Worm (Caenorhabditis elegans) whole organism, midembryonic: ENCODE data around the gene F25B4.8.

Experiments used
- T22C8.4 ChIP-seq: fragments of 200-800 bp; sonication (Bioruptor generic); IDR thresholded peaks from 2 replicates; pipeline ENCODE4 v1.3.6; 2022; ENCODE audit warnings: missing genetic modification characterization, missing compliant biosample characterization
- cog-1 ChIP-seq: sonication (generic microtip); optimal IDR thresholded peaks from 2 replicates; lab custom pipeline; 2016; ENCODE audit warnings: missing genetic modification characterization, missing compliant biosample characterization
- flt-1 ChIP-seq: fragments of 200-800 bp; sonication (Bioruptor generic); IDR thresholded peaks from 2 replicates; pipeline ENCODE4 v1.3.6; 2022; ENCODE audit warnings: missing genetic modification characterization, missing compliant biosample characterization
- klf-2 ChIP-seq: fragments of 200-800 bp; sonication (Bioruptor generic); conservative IDR thresholded peaks from 2 replicates; pipeline ENCODE4 v1.3.6; 2022; ENCODE audit warnings: missing genetic modification reagents, missing genetic modification characterization, missing compliant biosample characterization
- med-1 ChIP-seq: sonication (generic microtip); optimal IDR thresholded peaks from 2 replicates; lab custom pipeline; 2017; ENCODE audit warnings: missing genetic modification characterization, mild to moderate bottlenecking, missing compliant biosample characterization, antibody characterized with exemption, missing genetic modification reagents; ENCODE audit not compliant: insufficient read depth
- ref-1 ChIP-seq: fragments of 200-800 bp; sonication (Bioruptor generic); conservative IDR thresholded peaks from 2 replicates; pipeline ENCODE4 v1.3.6; 2022; ENCODE audit warnings: missing genetic modification reagents, missing genetic modification characterization, missing compliant biosample characterization
- tab-1 ChIP-seq: fragments of 200-800 bp; sonication (Bioruptor generic); IDR thresholded peaks from 2 replicates; pipeline ENCODE4 v1.3.6; 2022; ENCODE audit warnings: missing genetic modification characterization, missing compliant biosample characterization
- ztf-23 ChIP-seq: fragments of 200-800 bp; sonication (Bioruptor generic); IDR thresholded peaks from 2 replicates; pipeline ENCODE4 v1.3.6; 2022; ENCODE audit warnings: missing genetic modification reagents, missing genetic modification characterization, missing compliant biosample characterization
- ztf-29 ChIP-seq: fragments of 200-800 bp; sonication (Bioruptor generic); IDR thresholded peaks from 2 replicates; pipeline ENCODE4 v1.3.6; 2022; ENCODE audit warnings: missing genetic modification reagents, missing genetic modification characterization, missing compliant biosample characterization

F25B4.8 gene

DNA sequence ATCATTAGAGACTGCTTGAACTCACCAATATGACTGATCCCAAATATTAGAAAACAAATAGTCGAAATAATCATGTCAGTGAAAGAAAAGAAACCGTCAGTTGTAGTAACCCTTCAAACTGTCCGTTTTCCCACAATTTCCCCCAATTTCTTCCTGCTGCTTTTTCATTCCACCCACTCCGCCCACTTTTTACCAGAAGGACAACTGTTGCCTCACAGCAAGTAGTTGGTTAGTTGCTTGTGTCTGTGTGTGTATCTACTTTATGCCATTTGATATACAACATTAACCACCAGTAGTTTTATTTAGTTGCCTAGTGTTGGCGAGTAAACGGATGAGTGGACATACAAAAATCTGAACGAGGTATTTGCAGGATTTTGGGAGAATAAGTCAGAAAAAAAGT is 25.0 kb upstream of the F25B4.8 start, which contains the start of gene K09H11.9:
Gene K09H11.9 (minus strand): TSS at position 101 of the 400 bp plus-strand sequence.
- no peak for TF ChIP-seq flt-1
- no peak for TF ChIP-seq T22C8.4 (GFP tag; lab: Robert Waterston, UW)
- no peak for TF ChIP-seq cog-1 (tag; lab: Kevin White, UChicago)
- TF ChIP-seq ztf-23 (GFP tag; lab: Robert Waterston, UW), result no peak
- no peak for TF ChIP-seq ref-1 (GFP tag; lab: Robert Waterston, UW)
- no peak for TF ChIP-seq med-1
- TF ChIP-seq tab-1 (GFP tag; lab: Robert Waterston, UW), result no peak

- TF ChIP-seq tab-1 (GFP tag; lab: Robert Waterston, UW) (no peak), med-1 (no peak)
These were observed 22.0 kb upstream of the F25B4.8 start for ce11 chrV:5713510-5713909.

- TF ChIP-seq ref-1 (GFP tag; lab: Robert Waterston, UW), result no peak
- TF ChIP-seq ztf-23 (GFP tag; lab: Robert Waterston, UW), result no peak
- no peak for TF ChIP-seq tab-1 (GFP tag; lab: Robert Waterston, UW)
- no peak for TF ChIP-seq klf-2
- no peak for TF ChIP-seq med-1
- no peak for TF ChIP-seq T22C8.4 (GFP tag; lab: Robert Waterston, UW)
- no peak for TF ChIP-seq ztf-29
- TF ChIP-seq cog-1 (tag; lab: Kevin White, UChicago), result no peak
- TF ChIP-seq flt-1, result no peak
These were observed 21.1 kb upstream of the F25B4.8 start, which contains the start of gene gcst-1 for ce11 chrV:5712652-5713051. gcst-1 (plus strand) TSS chrV:5712928.

- no peak for TF ChIP-seq ztf-29
These were observed 20.7 kb upstream of the F25B4.8 start for ce11 chrV:5712189-5712588.

ce11 chrV:5708331-5708730 is 16.8 kb upstream of the F25B4.8 start:
- TF ChIP-seq ref-1 (GFP tag; lab: Robert Waterston, UW) (no peak), ztf-29 (no peak), med-1 (no peak), T22C8.4 (GFP tag; lab: Robert Waterston, UW) (no peak), cog-1 (tag; lab: Kevin White, UChicago) (no peak), klf-2 (no peak), ztf-23 (GFP tag; lab: Robert Waterston, UW) (no peak), tab-1 (GFP tag; lab: Robert Waterston, UW) (no peak), flt-1 (no peak)

DNA sequence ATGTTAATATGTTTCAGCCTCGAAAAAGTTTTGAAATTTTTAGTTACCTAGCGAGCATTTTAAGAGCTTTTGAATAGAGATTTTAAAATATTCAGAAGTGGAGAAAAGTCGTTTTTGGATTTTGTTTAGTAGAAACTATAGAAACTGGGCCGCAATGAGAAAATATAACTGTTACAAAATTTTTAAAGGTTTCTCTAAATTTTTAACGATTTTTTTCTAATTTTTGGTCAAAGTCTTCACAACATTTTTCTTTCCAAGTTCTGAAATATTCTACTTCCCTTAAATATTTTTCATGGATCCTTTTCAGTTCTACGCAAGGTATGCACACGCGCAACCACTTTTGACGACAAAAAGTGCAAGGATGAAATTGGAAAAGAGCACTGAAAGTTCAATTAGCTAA is 14.0 kb upstream of the F25B4.8 start, which contains the start of gene peli-1:
Gene peli-1 (plus strand): TSS at position 301 of the 400 bp plus-strand sequence.
- TF ChIP-seq T22C8.4 (GFP tag; lab: Robert Waterston, UW) (no peak), ztf-23 (GFP tag; lab: Robert Waterston, UW) (no peak), flt-1 (no peak), ztf-29 (no peak), ref-1 (GFP tag; lab: Robert Waterston, UW) (no peak), cog-1 (tag; lab: Kevin White, UChicago) (no peak), klf-2 (no peak), tab-1 (GFP tag; lab: Robert Waterston, UW) (no peak), med-1 (no peak)

ce11 chrV:5704467-5704866 is 13.0 kb upstream of the F25B4.8 start:
- TF ChIP-seq ref-1 (GFP tag; lab: Robert Waterston, UW) (no peak), T22C8.4 (GFP tag; lab: Robert Waterston, UW) (no peak), flt-1 (no peak), med-1 (no peak), cog-1 (tag; lab: Kevin White, UChicago) (no peak), ztf-23 (GFP tag; lab: Robert Waterston, UW) (no peak), klf-2 (no peak), tab-1 (GFP tag; lab: Robert Waterston, UW) (no peak), ztf-29 (no peak)

DNA sequence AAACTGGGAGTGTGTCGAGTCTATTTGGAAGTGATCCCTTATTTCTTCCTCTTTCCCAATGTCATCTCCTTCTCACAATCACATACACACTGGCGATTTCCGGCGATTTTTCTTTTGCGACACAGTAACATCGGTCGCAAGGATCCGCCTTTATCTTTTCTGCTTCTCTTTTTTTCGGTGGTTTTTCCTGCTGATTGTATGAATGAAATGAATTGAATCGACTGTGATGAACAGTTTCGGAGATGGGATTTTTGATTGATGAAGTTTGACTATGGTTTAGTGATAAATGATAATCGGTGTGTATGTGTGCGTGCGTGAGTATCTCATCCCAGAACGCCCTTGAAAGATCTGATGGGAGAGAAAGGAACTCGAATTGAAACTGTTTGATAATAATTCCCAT is 9.6 kb upstream of the F25B4.8 start:
- TF ChIP-seq klf-2, result no peak
- no peak for TF ChIP-seq ref-1 (GFP tag; lab: Robert Waterston, UW)
- no peak for TF ChIP-seq T22C8.4 (GFP tag; lab: Robert Waterston, UW)
- TF ChIP-seq ztf-23 (GFP tag; lab: Robert Waterston, UW), result no peak
- TF ChIP-seq ztf-29, result no peak
- TF ChIP-seq med-1, result no peak
- no peak for TF ChIP-seq cog-1 (tag; lab: Kevin White, UChicago)
- TF ChIP-seq tab-1 (GFP tag; lab: Robert Waterston, UW), result no peak
- TF ChIP-seq flt-1, result no peak

DNA sequence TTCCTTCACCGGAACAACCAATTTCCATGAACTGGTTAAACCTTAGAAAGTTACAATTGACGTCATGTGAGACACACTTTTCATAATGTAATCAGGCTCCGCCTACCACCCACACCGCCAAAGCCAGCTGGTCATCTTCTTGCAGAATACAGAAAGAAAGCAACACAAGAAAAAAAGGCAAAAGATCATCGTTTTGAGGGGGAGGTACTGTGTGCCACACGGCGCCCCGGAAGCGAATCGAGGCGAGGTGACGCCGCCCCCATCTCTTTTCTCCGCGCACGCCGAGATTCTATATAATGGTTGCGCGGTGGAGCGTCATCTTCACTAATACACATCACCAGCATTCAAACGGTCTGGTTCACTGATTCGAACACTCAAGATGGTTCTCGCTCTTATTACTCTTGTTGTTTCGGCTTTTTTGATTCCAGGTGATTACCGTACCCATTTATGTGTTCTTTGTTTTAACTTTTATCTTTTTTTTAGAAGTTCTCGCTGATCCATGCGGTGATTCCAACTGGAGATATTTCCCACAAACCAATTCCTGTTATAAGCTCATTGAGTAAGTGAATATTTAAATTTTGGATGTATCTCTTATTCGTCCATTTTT is 8.4 kb upstream of the F25B4.8 start, which contains the start of gene clec-1:
Gene clec-1 (plus strand): TSS at position 320 of the 607 bp plus-strand sequence.
- TF ChIP-seq flt-1 (no peak), ztf-23 (GFP tag; lab: Robert Waterston, UW) (no peak), med-1 (no peak), ztf-29 (no peak)

DNA sequence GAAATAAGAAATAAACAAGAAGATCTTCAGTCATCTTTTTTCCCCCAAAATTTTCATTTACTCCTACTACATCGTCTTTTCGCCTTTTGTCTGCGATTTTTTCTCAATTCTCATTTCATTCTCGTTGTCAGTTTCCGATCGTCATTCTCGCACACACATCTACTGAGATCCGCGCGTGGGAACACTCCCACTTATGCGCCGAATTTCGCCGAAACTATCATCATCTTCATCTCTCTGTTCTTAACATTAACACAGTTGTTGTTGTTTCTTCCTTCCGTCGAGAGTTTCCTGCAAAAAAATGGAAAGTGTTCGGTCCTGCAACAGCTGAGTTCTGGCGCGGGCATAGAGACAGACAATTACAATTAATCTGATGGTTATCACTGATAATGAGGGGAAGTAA is 6.1 kb upstream of the F25B4.8 start:
- TF ChIP-seq cog-1 (tag; lab: Kevin White, UChicago), result no peak
- TF ChIP-seq ref-1 (GFP tag; lab: Robert Waterston, UW), result no peak
- TF ChIP-seq flt-1, result no peak
- TF ChIP-seq ztf-23 (GFP tag; lab: Robert Waterston, UW), result no peak
- no peak for TF ChIP-seq T22C8.4 (GFP tag; lab: Robert Waterston, UW)
- TF ChIP-seq klf-2, result no peak
- no peak for TF ChIP-seq tab-1 (GFP tag; lab: Robert Waterston, UW)
- no peak for TF ChIP-seq med-1
- TF ChIP-seq ztf-29, result no peak

- TF ChIP-seq klf-2 (no peak), ref-1 (GFP tag; lab: Robert Waterston, UW) (no peak), ztf-23 (GFP tag; lab: Robert Waterston, UW) (no peak), cog-1 (tag; lab: Kevin White, UChicago) (no peak), T22C8.4 (GFP tag; lab: Robert Waterston, UW) (no peak), flt-1 (no peak), med-1 (no peak), tab-1 (GFP tag; lab: Robert Waterston, UW) (no peak)
These were observed 4.7 kb upstream of the F25B4.8 start for ce11 chrV:5696177-5696576.
